Fruit fly (Drosophila melanogaster) whole organism, prepupa: ENCODE measurements around the gene Grasp65.

ENCODE experiments used
- CG10669 ChIP-seq: fragments of 200-800 bp; sonication (Bioruptor generic); optimal IDR thresholded peaks from 3 replicates; lab custom pipeline; 2018; ENCODE audit warnings: missing biosample characterization, mild to moderate bottlenecking, missing genetic modification characterization, moderate library complexity
- CG11294 ChIP-seq: fragments of 200-800 bp; sonication (Bioruptor generic); IDR thresholded peaks from 2 replicates; pipeline ENCODE4 v1.3.6; 2022; ENCODE audit warnings: missing biosample characterization, missing genetic modification characterization
- CG1621 ChIP-seq: fragments of 200-800 bp; sonication (Bioruptor generic); optimal IDR thresholded peaks from 3 replicates; lab custom pipeline; 2018; ENCODE audit warnings: missing biosample characterization, mild to moderate bottlenecking, missing genetic modification characterization
- CG16779 ChIP-seq: fragments of 200-800 bp; sonication (Bioruptor generic); optimal IDR thresholded peaks from 3 replicates; lab custom pipeline; 2017; ENCODE audit warnings: missing biosample characterization, mild to moderate bottlenecking, missing genetic modification characterization
- CG3032 ChIP-seq: fragments of 200-800 bp; optimal IDR thresholded peaks from 2 replicates; lab custom pipeline; 2019; ENCODE audit warnings: missing biosample characterization, mild to moderate bottlenecking, missing genetic modification characterization, moderate library complexity
- CG31627 ChIP-seq: fragments of 200-800 bp; sonication (Bioruptor generic); optimal IDR thresholded peaks from 3 replicates; lab custom pipeline; 2016; ENCODE audit warnings: missing biosample characterization, missing genetic modification characterization
- CG32006 ChIP-seq: fragments of 200-800 bp; sonication (Bioruptor generic); optimal IDR thresholded peaks from 3 replicates; lab custom pipeline; 2017; ENCODE audit warnings: missing biosample characterization, mild to moderate bottlenecking, missing genetic modification characterization
- CG34406 ChIP-seq: fragments of 200-800 bp; sonication (Bioruptor generic); optimal IDR thresholded peaks from 3 replicates; lab custom pipeline; 2016; ENCODE audit warnings: missing biosample characterization, missing genetic modification characterization
- CG3919 ChIP-seq: fragments of 200-800 bp; sonication (Bioruptor generic); optimal IDR thresholded peaks from 3 replicates; lab custom pipeline; 2016; ENCODE audit warnings: missing biosample characterization, missing genetic modification characterization
- CG4318 ChIP-seq: fragments of 200-800 bp; sonication (Bioruptor generic); optimal IDR thresholded peaks from 3 replicates; lab custom pipeline; 2017; ENCODE audit warnings: missing biosample characterization, mild to moderate bottlenecking, missing genetic modification characterization
- CG6163 ChIP-seq: fragments of 200-800 bp; sonication (Bioruptor generic); IDR thresholded peaks from 3 replicates; pipeline ENCODE4 v1.3.6; 2022; ENCODE audit warnings: missing biosample characterization, missing genetic modification characterization
- CG6276 ChIP-seq: fragments of 200-800 bp; sonication (Bioruptor generic); optimal IDR thresholded peaks from 2 replicates; lab custom pipeline; 2017; ENCODE audit warnings: missing biosample characterization, mild to moderate bottlenecking, missing genetic modification characterization
- CG6792 ChIP-seq: fragments of 200-800 bp; sonication (Bioruptor generic); optimal IDR thresholded peaks from 3 replicates; lab custom pipeline; 2016; ENCODE audit warnings: missing biosample characterization, missing genetic modification characterization
- CG6854 ChIP-seq: fragments of 200-800 bp; sonication (Bioruptor generic); optimal IDR thresholded peaks from 2 replicates; lab custom pipeline; 2017; ENCODE audit warnings: missing biosample characterization, mild to moderate bottlenecking, missing genetic modification characterization
- CG8119 ChIP-seq: fragments of 200-800 bp; sonication (Bioruptor generic); IDR thresholded peaks from 3 replicates; pipeline ENCODE4 v1.3.6; 2022; ENCODE audit warnings: missing biosample characterization, missing genetic modification characterization
- CG8319 ChIP-seq: fragments of 200-800 bp; sonication (Bioruptor generic); optimal IDR thresholded peaks from 3 replicates; lab custom pipeline; 2016; ENCODE audit warnings: missing biosample characterization, missing genetic modification characterization
- CG8632 ChIP-seq: fragments of 200-800 bp; sonication (Bioruptor generic); optimal IDR thresholded peaks from 3 replicates; lab custom pipeline; 2016; ENCODE audit warnings: missing biosample characterization, missing genetic modification characterization
- CG9139 ChIP-seq: fragments of 200-800 bp; sonication (Bioruptor generic); optimal IDR thresholded peaks from 3 replicates; lab custom pipeline; 2017; ENCODE audit warnings: missing biosample characterization, mild to moderate bottlenecking, missing genetic modification characterization
- Eip75B ChIP-seq: fragments of 200-800 bp; sonication (Bioruptor generic); optimal IDR thresholded peaks from 3 replicates; lab custom pipeline; 2016; ENCODE audit warnings: missing biosample characterization, missing genetic modification characterization
- Eip93F ChIP-seq: fragments of 200-800 bp; sonication (Bioruptor generic); optimal IDR thresholded peaks from 2 replicates; lab custom pipeline; 2016; ENCODE audit warnings: missing biosample characterization, mild to moderate bottlenecking, missing genetic modification characterization
- Ets96B ChIP-seq: fragments of 200-800 bp; optimal IDR thresholded peaks from 2 replicates; lab custom pipeline; 2019; ENCODE audit warnings: missing biosample characterization, mild to moderate bottlenecking, missing genetic modification characterization, moderate library complexity
- Gug ChIP-seq: fragments of 200-800 bp; sonication (Bioruptor generic); IDR thresholded peaks from 2 replicates; pipeline ENCODE4 v1.3.6; 2022; ENCODE audit warnings: missing biosample characterization, missing genetic modification characterization
- Hr38 ChIP-seq: sonication (Bioruptor generic); optimal IDR thresholded peaks from 2 replicates; lab custom pipeline; 2016; ENCODE audit warnings: missing biosample characterization, missing genetic modification characterization
- Hr39 ChIP-seq: fragments of 200-800 bp; sonication (Bioruptor generic); optimal IDR thresholded peaks from 2 replicates; lab custom pipeline; 2016; ENCODE audit warnings: missing biosample characterization, missing genetic modification characterization
- Hr4 ChIP-seq: fragments of 200-800 bp; sonication (Bioruptor generic); optimal IDR thresholded peaks from 3 replicates; lab custom pipeline; 2016; ENCODE audit warnings: missing biosample characterization, missing genetic modification characterization
- Smox ChIP-seq: fragments of 200-800 bp; sonication (Bioruptor generic); optimal IDR thresholded peaks from 3 replicates; lab custom pipeline; 2016; ENCODE audit warnings: missing biosample characterization, missing genetic modification characterization
- Sox102F ChIP-seq: fragments of 200-800 bp; sonication (Bioruptor generic); optimal IDR thresholded peaks from 2 replicates; lab custom pipeline; 2016; ENCODE audit warnings: missing biosample characterization, mild to moderate bottlenecking, missing genetic modification characterization
- Sox14 ChIP-seq: fragments of 200-800 bp; sonication (Bioruptor generic); optimal IDR thresholded peaks from 3 replicates; lab custom pipeline; 2016; ENCODE audit warnings: missing biosample characterization, missing genetic modification characterization
- Sox15 ChIP-seq: fragments of 200-800 bp; sonication (Bioruptor generic); optimal IDR thresholded peaks from 3 replicates; lab custom pipeline; 2016; ENCODE audit warnings: missing biosample characterization, missing genetic modification characterization
- achi ChIP-seq: fragments of 200-800 bp; sonication (Bioruptor generic); optimal IDR thresholded peaks from 3 replicates; lab custom pipeline; 2016; ENCODE audit warnings: missing biosample characterization, missing genetic modification characterization
- acj6 ChIP-seq: fragments of 200-800 bp; sonication (Bioruptor generic); optimal IDR thresholded peaks from 3 replicates; lab custom pipeline; 2016; ENCODE audit warnings: missing biosample characterization, missing genetic modification characterization
- cyc ChIP-seq: fragments of 200-800 bp; sonication (Bioruptor generic); optimal IDR thresholded peaks from 3 replicates; lab custom pipeline; 2016; ENCODE audit warnings: missing biosample characterization, missing genetic modification characterization
- dac ChIP-seq: fragments of 200-800 bp; sonication (Bioruptor generic); optimal IDR thresholded peaks from 2 replicates; lab custom pipeline; 2017; ENCODE audit warnings: missing biosample characterization, mild to moderate bottlenecking, missing genetic modification characterization
- dsx ChIP-seq: fragments of 200-800 bp; optimal IDR thresholded peaks from 3 replicates; lab custom pipeline; 2019; ENCODE audit warnings: missing biosample characterization, mild to moderate bottlenecking, missing genetic modification characterization, moderate library complexity; ENCODE audit not compliant: poor library complexity, severe bottlenecking
- eg ChIP-seq: fragments of 200-800 bp; sonication (Bioruptor generic); IDR thresholded peaks from 3 replicates; pipeline ENCODE4 v1.3.6; 2022; ENCODE audit warnings: missing biosample characterization, missing genetic modification characterization
- esn ChIP-seq: fragments of 200-800 bp; sonication (Bioruptor generic); optimal IDR thresholded peaks from 2 replicates; lab custom pipeline; 2016; ENCODE audit warnings: missing biosample characterization, mild to moderate bottlenecking, missing genetic modification characterization, moderate library complexity
- fd59A ChIP-seq: fragments of 200-800 bp; sonication (Bioruptor generic); optimal IDR thresholded peaks from 2 replicates; lab custom pipeline; 2017; ENCODE audit warnings: missing biosample characterization, mild to moderate bottlenecking, missing genetic modification characterization, missing genetic modification reagents
- fd85E ChIP-seq: fragments of 200-800 bp; sonication (Bioruptor generic); optimal IDR thresholded peaks from 3 replicates; lab custom pipeline; 2016; ENCODE audit warnings: missing biosample characterization, missing genetic modification characterization
- fkh ChIP-seq: fragments of 200-800 bp; sonication (Bioruptor generic); optimal IDR thresholded peaks from 3 replicates; lab custom pipeline; 2017; ENCODE audit warnings: missing biosample characterization, mild to moderate bottlenecking, missing genetic modification characterization, moderate library complexity
- pdm3 ChIP-seq: fragments of 200-800 bp; sonication (Bioruptor generic); optimal IDR thresholded peaks from 3 replicates; lab custom pipeline; 2016; ENCODE audit warnings: missing biosample characterization, missing genetic modification characterization
- salr ChIP-seq, 2 experiments: fragments of 200-800 bp; sonication (Bioruptor generic); optimal IDR thresholded peaks; 3 replicates each; lab custom pipeline; 2016 to 2018; ENCODE audit warnings: missing biosample characterization in 2 of 2, missing genetic modification characterization in 2 of 2, mild to moderate bottlenecking in 1 of 2
- spab ChIP-seq: fragments of 200-800 bp; sonication (Bioruptor generic); optimal IDR thresholded peaks from 2 replicates; lab custom pipeline; 2017; ENCODE audit warnings: missing biosample characterization, mild to moderate bottlenecking, missing genetic modification characterization, missing genetic modification reagents
- ss ChIP-seq, 2 experiments: fragments of 200-800 bp; sonication (Bioruptor generic); optimal IDR thresholded peaks; 2 replicates in 1 of 2; 3 replicates in 1 of 2; lab custom pipeline; 2017 to 2018; ENCODE audit warnings: mild to moderate bottlenecking in 2 of 2, missing biosample characterization in 2 of 2, missing genetic modification characterization in 2 of 2, moderate library complexity in 1 of 2

Grasp65 gene

dm6 chr3L:19896892-19897684, 27.7 kb upstream of the Grasp65 start (continued):
- peak; percentile 16 for TF ChIP-seq fd59A (GFP tag; lab: Kevin White, UChicago)
- TF ChIP-seq CG3919 (GFP tag; lab: Kevin White, UChicago), result peak; percentile 27
- TF ChIP-seq acj6 (GFP tag; lab: Kevin White, UChicago), result peak; percentile 43
- TF ChIP-seq CG11294, result no peak
- TF ChIP-seq CG34406 (GFP tag; lab: Kevin White, UChicago), result peak; percentile 21
- no peak for TF ChIP-seq cyc (GFP tag; lab: Kevin White, UChicago)
- no peak for TF ChIP-seq Hr38
- peak in 1 of 2 experiments; percentile 51 for TF ChIP-seq salr (GFP tag; optimal IDR thresholded peaks at IDR 0.05; lab: Kevin White, UChicago)
- peak; percentile 59 for TF ChIP-seq Ets96B (tag; lab: Kevin White, UChicago)
- peak; percentile 20 for TF ChIP-seq CG10669 (GFP tag; lab: Kevin White, UChicago)
- peak; percentile 15 for TF ChIP-seq CG31627 (GFP tag; lab: Kevin White, UChicago)
- peak; percentile 10 for TF ChIP-seq CG8632
- peak; percentile 42; the same call in 2 of the 3 replicates for TF ChIP-seq CG8119
- TF ChIP-seq Sox15 (GFP tag; lab: Kevin White, UChicago), result no peak

- TF ChIP-seq fkh (GFP tag; lab: Kevin White, UChicago), result peak; percentile 58
- no peak for TF ChIP-seq fd59A (GFP tag; lab: Kevin White, UChicago)
Observed at dm6 chr3L:19897685-19898009, 27.1 kb upstream of the Grasp65 start.

- TF ChIP-seq CG6792, result peak; percentile 51
- TF ChIP-seq acj6 (GFP tag; lab: Kevin White, UChicago), result peak; percentile 60
- peak; percentile 21 for TF ChIP-seq Hr39 (GFP tag; lab: Kevin White, UChicago)
- no peak for TF ChIP-seq Eip93F (GFP tag; lab: Kevin White, UChicago)
- peak; percentile 55 for TF ChIP-seq pdm3 (GFP tag; lab: Kevin White, UChicago)
- peak; percentile 62 for TF ChIP-seq spab (GFP tag; lab: Kevin White, UChicago)
- no peak for TF ChIP-seq CG9139
- TF ChIP-seq dsx (GFP tag; lab: Kevin White, UChicago), result no peak
- TF ChIP-seq CG16779 (tag; lab: Kevin White, UChicago), result no peak
- peak; percentile 32 for TF ChIP-seq Smox (GFP tag; lab: Kevin White, UChicago)
- peak; percentile 27 for TF ChIP-seq CG8319 (GFP tag; lab: Kevin White, UChicago)
- no peak; the same call in 2 of the 3 replicates for TF ChIP-seq CG6163
- peak; percentile 12 for TF ChIP-seq Sox15 (GFP tag; lab: Kevin White, UChicago)
- TF ChIP-seq esn, result peak; percentile 59
- peak; percentile 50 for TF ChIP-seq CG10669 (GFP tag; lab: Kevin White, UChicago)
- peak; percentile 44 for TF ChIP-seq achi (GFP tag; lab: Kevin White, UChicago)
- no peak for TF ChIP-seq fkh (GFP tag; lab: Kevin White, UChicago)
- TF ChIP-seq Sox14 (GFP tag; lab: Kevin White, UChicago), result peak; percentile 35
- TF ChIP-seq dac (GFP tag; lab: Kevin White, UChicago), result peak; percentile 28
- TF ChIP-seq fd85E, result no peak
- no peak for TF ChIP-seq CG11294
- peak; percentile 80 for TF ChIP-seq CG32006 (GFP tag; lab: Kevin White, UChicago)
- peak; percentile 42 for TF ChIP-seq CG4318
- TF ChIP-seq Gug, result no peak
- no peak for TF ChIP-seq Eip75B
- TF ChIP-seq CG8119, result no peak; the same call in 2 of the 3 replicates
- peak; percentile 35 for TF ChIP-seq Sox102F
- TF ChIP-seq CG6276, result peak; percentile 55
- no peak for TF ChIP-seq ss (GFP tag; optimal IDR thresholded peaks at IDR 0.05; lab: Kevin White, UChicago)
- no peak for TF ChIP-seq CG6854 (GFP tag; lab: Kevin White, UChicago)
- no peak for TF ChIP-seq CG1621
- TF ChIP-seq eg (GFP tag; lab: Robert Waterston, UW), result no peak
- peak; percentile 26 for TF ChIP-seq CG34406 (GFP tag; lab: Kevin White, UChicago)
- peak; percentile 39 for TF ChIP-seq CG3032
- peak in 1 of 2 experiments; percentile 72 for TF ChIP-seq salr (GFP tag; optimal IDR thresholded peaks at IDR 0.05; lab: Kevin White, UChicago)
- TF ChIP-seq Hr4 (GFP tag; lab: Kevin White, UChicago), result peak; percentile 71
- TF ChIP-seq fd59A (GFP tag; lab: Kevin White, UChicago), result peak; percentile 50
- TF ChIP-seq CG31627 (GFP tag; lab: Kevin White, UChicago), result peak; percentile 1
Observed at dm6 chr3L:19898547-19899282, 26.0 kb upstream of the Grasp65 start.
